Worm (Caenorhabditis elegans) whole organism, early embryonic: Measurements from ENCODE around the gene unc-84.

Experiments used
- ama-1 ChIP-seq: fragments of 150-350 bp; optimal IDR thresholded peaks from 2 replicates; lab custom pipeline; 2014
- ets-7 ChIP-seq: sonication (generic microtip); optimal IDR thresholded peaks from 2 replicates; lab custom pipeline; 2016; ENCODE audit warnings: missing genotype, missing genetic modification characterization, missing compliant biosample characterization
- hnd-1 ChIP-seq: sonication (generic microtip); optimal IDR thresholded peaks from 2 replicates; lab custom pipeline; 2016; ENCODE audit warnings: missing genetic modification characterization, missing compliant biosample characterization
- scrt-1 ChIP-seq: fragments of 200-800 bp; sonication (Bioruptor generic); IDR thresholded peaks from 2 replicates; pipeline ENCODE4 v1.3.6; 2022; ENCODE audit warnings: missing genetic modification characterization, missing compliant biosample characterization

DNA sequence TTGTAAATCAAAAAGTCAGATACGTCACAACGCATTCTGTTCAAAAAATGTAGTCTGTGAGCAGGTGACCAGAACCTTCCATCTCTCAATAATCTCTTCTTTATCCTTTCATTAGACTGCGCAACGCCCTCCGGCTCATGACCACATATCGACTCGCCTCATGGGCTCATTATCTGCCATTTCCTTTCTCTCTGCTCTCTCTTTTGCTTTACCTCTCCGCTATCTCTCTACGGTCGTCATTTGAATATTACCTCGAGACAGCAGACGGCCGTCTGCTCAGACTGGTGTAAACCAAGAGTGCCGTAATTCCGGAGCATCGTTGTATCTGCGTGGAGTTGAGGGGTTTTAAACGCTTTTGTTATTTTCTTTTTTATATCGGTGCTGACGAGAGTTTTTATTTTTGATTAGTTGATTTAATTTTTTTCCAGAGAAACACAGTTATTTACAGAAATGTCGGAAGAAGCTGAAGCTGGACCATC lies 13.5 kb downstream of the unc-84 start, which contains the start of gene bra-1:
- TF ChIP-seq ama-1, result no peak
- TF ChIP-seq hnd-1, result no peak
- TF ChIP-seq scrt-1, result no peak
- TF ChIP-seq ets-7, result no peak
